Worm (Caenorhabditis elegans) whole organism, L4 larva: ENCODE data around the gene T09F5.2.
A peak's percentile ranks its signal among the peaks of the same experiment; 100 is the strongest.

Experiments
- D1046.2 ChIP-seq: fragments of 200-800 bp; sonication (Bioruptor generic); IDR thresholded peaks from 2 replicates; pipeline ENCODE4 v1.3.6; 2022; ENCODE audit warnings: missing genetic modification characterization, missing compliant biosample characterization
- F26F4.8 ChIP-seq: fragments of 200-800 bp; sonication (Bioruptor generic); conservative IDR thresholded peaks from 2 replicates; pipeline ENCODE4 v1.3.6; 2022; ENCODE audit warnings: missing genetic modification characterization, missing compliant biosample characterization
- F37D6.2 ChIP-seq: sonication (generic microtip); optimal IDR thresholded peaks from 2 replicates; lab custom pipeline; 2016; ENCODE audit warnings: mild to moderate bottlenecking, missing genetic modification characterization, missing compliant biosample characterization
- F49E8.2 ChIP-seq: sonication (generic microtip); optimal IDR thresholded peaks from 2 replicates; lab custom pipeline; 2016; ENCODE audit warnings: missing compliant biosample characterization, mild to moderate bottlenecking, missing genetic modification characterization, borderline replicate concordance
- Y105C5A.15 ChIP-seq: fragments of 200-800 bp; sonication (Bioruptor generic); IDR thresholded peaks from 2 replicates; pipeline ENCODE4 v1.3.6; 2022; ENCODE audit warnings: missing genetic modification characterization, missing compliant biosample characterization
- Y48G9A.11 ChIP-seq: fragments of 200-800 bp; sonication (Bioruptor generic); IDR thresholded peaks from 2 replicates; pipeline ENCODE4 v1.3.6; 2022; ENCODE audit warnings: missing genetic modification reagents, missing genetic modification characterization, missing compliant biosample characterization
- ceh-28 ChIP-seq: fragments of 150-350 bp; optimal IDR thresholded peaks from 2 replicates; lab custom pipeline; 2014; ENCODE audit warnings: missing biosample characterization, missing genetic modification reagents, missing genetic modification characterization
- ceh-82 ChIP-seq: sonication (generic microtip); optimal IDR thresholded peaks from 2 replicates; lab custom pipeline; 2017; ENCODE audit warnings: missing biosample characterization, missing genetic modification characterization
- daf-16 ChIP-seq, 3 experiments: sonication (generic microtip); optimal IDR thresholded peaks; 2 replicates each; lab custom pipeline; 2016 to 2017; ENCODE audit warnings: missing genetic modification characterization in 3 of 3, missing genetic modification reagents in 3 of 3, mild to moderate bottlenecking in 2 of 3, missing compliant biosample characterization in 2 of 3, missing biosample characterization in 1 of 3, moderate library complexity in 1 of 3
- daf-19 ChIP-seq: fragments of 200-800 bp; sonication (Bioruptor generic); conservative IDR thresholded peaks from 2 replicates; pipeline ENCODE4 v1.3.6; 2022; ENCODE audit warnings: missing genetic modification characterization, missing compliant biosample characterization
- daf-8 ChIP-seq: fragments of 200-800 bp; sonication (Bioruptor generic); IDR thresholded peaks from 2 replicates; pipeline ENCODE4 v1.3.6; 2022; ENCODE audit warnings: missing genetic modification characterization, missing compliant biosample characterization
- dmd-9 ChIP-seq: fragments of 200-800 bp; sonication (Bioruptor generic); IDR thresholded peaks from 2 replicates; pipeline ENCODE4 v1.3.6; 2022; ENCODE audit warnings: missing genetic modification reagents, missing genetic modification characterization, missing compliant biosample characterization
- duxl-1 ChIP-seq: sonication (generic microtip); optimal IDR thresholded peaks from 2 replicates; lab custom pipeline; 2016; ENCODE audit warnings: mild to moderate bottlenecking, missing genetic modification characterization, moderate library complexity, missing compliant biosample characterization; ENCODE audit not compliant: poor library complexity
- fos-1 ChIP-seq: fragments of 150-350 bp; optimal IDR thresholded peaks from 2 replicates; lab custom pipeline; 2014; ENCODE audit warnings: missing biosample characterization, missing genetic modification characterization
- gei-8 ChIP-seq: fragments of 200-800 bp; sonication (Bioruptor generic); optimal IDR thresholded peaks from 2 replicates; lab custom pipeline; 2018; ENCODE audit warnings: mild to moderate bottlenecking, missing genetic modification characterization, missing compliant biosample characterization
- hif-1 ChIP-seq, 2 experiments: sonication (generic microtip); optimal IDR thresholded peaks; 2 replicates each; lab custom pipeline; 2016 to 2017; ENCODE audit warnings: missing compliant biosample characterization in 2 of 2, missing genetic modification characterization in 2 of 2, missing genetic modification reagents in 2 of 2, missing genotype in 2 of 2, mild to moderate bottlenecking in 1 of 2
- jun-1 ChIP-seq: fragments of 150-350 bp; optimal IDR thresholded peaks from 2 replicates; lab custom pipeline; 2014; ENCODE audit warnings: missing biosample characterization, missing genetic modification reagents, missing genetic modification characterization
- lim-7 ChIP-seq: fragments of 200-800 bp; sonication (Bioruptor generic); IDR thresholded peaks from 2 replicates; pipeline ENCODE4 v1.3.6; 2022; ENCODE audit warnings: missing genetic modification characterization, missing compliant biosample characterization
- lin-15B ChIP-seq: fragments of 150-350 bp; sonication (generic microtip); optimal IDR thresholded peaks from 3 replicates; lab custom pipeline; 2014; ENCODE audit warnings: missing biosample characterization, missing genetic modification characterization
- lsy-2 ChIP-seq, 2 experiments: fragments of 150-350 bp in 1 of 2; sonication (generic microtip) in 1 of 2; optimal IDR thresholded peaks; 2 replicates each; lab custom pipeline; 2014 to 2017; ENCODE audit warnings: missing biosample characterization in 2 of 2, missing genetic modification characterization in 2 of 2
- madf-5 ChIP-seq, 2 experiments: fragments of 200-800 bp; sonication (Bioruptor generic); IDR thresholded peaks; 2 replicates each; pipeline ENCODE4 v1.3.6; 2022; ENCODE audit warnings: missing compliant biosample characterization in 2 of 2, missing genetic modification characterization in 2 of 2
- mdl-1 ChIP-seq, 2 experiments: fragments of 150-350 bp in 1 of 2; sonication (generic microtip) in 1 of 2; optimal IDR thresholded peaks; 2 replicates each; lab custom pipeline; 2014 to 2017; ENCODE audit warnings: missing biosample characterization in 2 of 2, missing genetic modification characterization in 2 of 2
- mes-2 ChIP-seq: sonication (generic microtip); optimal IDR thresholded peaks from 2 replicates; lab custom pipeline; 2016; ENCODE audit warnings: missing genotype, mild to moderate bottlenecking, missing genetic modification characterization, missing compliant biosample characterization; ENCODE audit not compliant: poor library complexity, severe bottlenecking
- nhr-25 ChIP-seq: sonication (generic microtip); optimal IDR thresholded peaks from 2 replicates; lab custom pipeline; 2017; ENCODE audit warnings: missing genetic modification characterization, mild to moderate bottlenecking, missing compliant biosample characterization, antibody characterized with exemption, moderate library complexity, borderline replicate concordance; ENCODE audit not compliant: insufficient read depth
- nhr-6 ChIP-seq: fragments of 150-350 bp; optimal IDR thresholded peaks from 2 replicates; lab custom pipeline; 2014; ENCODE audit warnings: missing biosample characterization, missing genetic modification characterization
- pha-4 ChIP-seq, 2 experiments: fragments of 150-350 bp in 1 of 2; fragments of 200-800 bp in 1 of 2; sonication (Bioruptor generic) in 1 of 2; IDR thresholded peaks in 1 of 2; optimal IDR thresholded peaks in 1 of 2; 2 replicates each; pipeline versions ENCODE4 v1.3.6 to Lab custom; 2014 to 2022; ENCODE audit warnings: missing genetic modification characterization in 2 of 2, missing genetic modification reagents in 2 of 2, missing biosample characterization in 1 of 2, missing compliant biosample characterization in 1 of 2
- set-16 ChIP-seq: fragments of 200-800 bp; sonication (Bioruptor generic); IDR thresholded peaks from 2 replicates; pipeline ENCODE4 v1.3.6; 2022; ENCODE audit warnings: missing genetic modification reagents, missing genetic modification characterization, missing compliant biosample characterization
- spr-1 ChIP-seq: sonication (generic microtip); optimal IDR thresholded peaks from 2 replicates; lab custom pipeline; 2016; ENCODE audit warnings: mild to moderate bottlenecking, missing genetic modification characterization, missing compliant biosample characterization
- unc-130 ChIP-seq: sonication (generic microtip); optimal IDR thresholded peaks from 2 replicates; lab custom pipeline; 2016; ENCODE audit warnings: missing genetic modification reagents, missing genetic modification characterization, missing compliant biosample characterization
- unc-62 ChIP-seq, 3 experiments: fragments of 150-350 bp in 1 of 3; sonication (generic microtip); optimal IDR thresholded peaks in 2 of 3; peaks in 1 of 3; 1 replicate in 1 of 3; 2 replicates in 2 of 3; lab custom pipeline; 2014 to 2017; ENCODE audit warnings: missing biosample characterization in 3 of 3, missing genetic modification characterization in 3 of 3, missing genetic modification reagents in 3 of 3, missing genotype in 1 of 3
- zip-11 ChIP-seq: fragments of 200-800 bp; sonication (Bioruptor generic); IDR thresholded peaks from 2 replicates; pipeline ENCODE4 v1.3.6; 2022; ENCODE audit warnings: missing genetic modification characterization, missing compliant biosample characterization
- ztf-11 ChIP-seq: fragments of 150-350 bp; optimal IDR thresholded peaks from 2 replicates; lab custom pipeline; 2014; ENCODE audit warnings: missing biosample characterization, missing genetic modification characterization
- ztf-7 ChIP-seq: fragments of 150-350 bp; optimal IDR thresholded peaks from 2 replicates; lab custom pipeline; 2014; ENCODE audit warnings: missing biosample characterization, missing genetic modification characterization

The T09F5.2 gene

DNA sequence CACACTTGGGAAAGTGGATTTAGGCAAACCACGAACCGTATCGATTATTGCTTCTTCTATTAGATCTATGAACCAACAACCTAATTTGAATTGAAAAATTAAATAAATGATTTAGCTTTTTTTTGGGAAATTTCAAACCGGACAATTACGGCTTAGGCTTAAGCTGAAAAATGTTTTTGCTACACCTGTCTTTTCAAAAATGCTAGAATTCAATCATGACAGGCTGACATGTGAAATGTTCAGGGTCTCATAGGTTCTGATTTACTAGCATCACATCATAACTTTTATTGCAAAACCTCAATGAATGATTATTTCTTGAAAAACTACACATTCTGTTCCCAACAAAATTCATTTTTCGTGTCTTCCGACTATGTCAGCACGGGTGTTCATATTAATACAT is 2.5 kb downstream of the T09F5.2 start, which contains the start of gene srh-55:
Gene srh-55 (plus strand): TSS at position 301 of the 400 bp plus-strand sequence.
- TF ChIP-seq pha-4 (GFP tag; IDR thresholded peaks at IDR 0.05; lab: Robert Waterston, UW), result no peak
- no peak for TF ChIP-seq pha-4 (tag; optimal IDR thresholded peaks at IDR 0.05; lab: Kevin White, UChicago)
- peak in 1 of 2 experiments; percentile 77 for TF ChIP-seq unc-62 (GFP tag; optimal IDR thresholded peaks at IDR 0.05 in 1 of 2; lab: Kevin White, UChicago)
- TF ChIP-seq unc-62 (tag; optimal IDR thresholded peaks at IDR 0.05; lab: Kevin White, UChicago), result no peak
- TF ChIP-seq daf-8 (GFP tag; lab: Robert Waterston, UW), result no peak
- no peak for TF ChIP-seq spr-1 (tag; lab: Kevin White, UChicago)

DNA sequence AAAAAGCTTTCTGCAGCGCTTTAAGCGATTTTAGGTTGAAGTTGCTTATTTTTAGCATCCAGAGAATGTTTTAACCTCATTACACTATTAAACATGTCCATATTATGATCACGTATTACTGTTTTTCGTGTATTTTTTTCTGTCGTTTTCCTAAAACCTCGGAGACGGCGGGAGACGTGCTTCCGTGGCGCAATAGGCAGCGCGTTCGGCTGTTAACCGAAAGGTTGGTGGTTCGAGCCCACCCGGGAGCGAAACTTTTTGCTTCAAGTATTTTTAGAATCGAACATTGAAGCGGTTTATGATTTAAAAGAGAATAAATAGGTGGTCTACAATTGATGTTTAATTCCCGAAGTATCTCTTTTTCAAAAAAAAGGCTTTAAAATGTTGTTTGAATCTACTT is 5.7 kb downstream of the T09F5.2 start:
- no peak for TF ChIP-seq ztf-11 (tag; lab: Kevin White, UChicago)
- TF ChIP-seq F26F4.8 (GFP tag; lab: Robert Waterston, UW), result peak; percentile 76; the same call in 1 of the 2 replicates
- peak; percentile 51; the same call in 1 of the 2 replicates for TF ChIP-seq D1046.2 (GFP tag; lab: Robert Waterston, UW)
- no peak for TF ChIP-seq mdl-1 (tag; optimal IDR thresholded peaks at IDR 0.05; lab: Kevin White, UChicago)
- peak; percentile 9 for TF ChIP-seq unc-130 (GFP tag; lab: Kevin White, UChicago)
- no peak for TF ChIP-seq nhr-25 (tag; lab: Kevin White, UChicago)
- 0 out of 2 replicates have a peak, but pooled peaks have one; percentile 68 for TF ChIP-seq lim-7 (GFP tag; lab: Robert Waterston, UW)

DNA sequence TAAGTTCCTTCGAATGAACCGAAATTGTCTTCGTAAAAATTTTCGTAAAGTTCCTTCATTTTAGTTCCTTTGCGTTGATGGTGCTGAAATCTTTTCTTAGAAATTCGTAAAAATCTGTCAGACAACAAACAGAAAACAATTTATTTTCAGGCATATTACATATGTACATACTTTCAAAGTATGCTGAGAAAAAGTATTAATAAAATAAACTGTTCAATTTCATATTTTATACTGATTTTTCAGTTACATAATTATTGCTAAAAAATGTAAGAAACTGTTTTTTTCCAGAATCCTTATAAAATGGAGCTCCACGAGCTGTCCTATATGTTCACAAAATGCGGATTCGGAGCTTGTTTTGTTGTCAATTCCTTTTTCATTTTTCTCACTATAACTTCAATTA is 7.9 kb downstream of the T09F5.2 start, which contains the start of gene str-45:
Gene str-45 (plus strand): TSS at position 301 of the 400 bp plus-strand sequence.
- TF ChIP-seq duxl-1, result no peak
- TF ChIP-seq F49E8.2 (tag; lab: Kevin White, UChicago), result no peak
- TF ChIP-seq fos-1 (tag; lab: Kevin White, UChicago), result no peak
- TF ChIP-seq ceh-82 (tag; lab: Kevin White, UChicago), result no peak
- no peak for TF ChIP-seq Y105C5A.15 (GFP tag; lab: Robert Waterston, UW)
- TF ChIP-seq gei-8 (GFP tag; lab: Kevin White, UChicago), result no peak
- TF ChIP-seq unc-62 (GFP tag; optimal IDR thresholded peaks at IDR 0.05 in 1 of 2; lab: Kevin White, UChicago), result no peak
- TF ChIP-seq unc-62 (tag; optimal IDR thresholded peaks at IDR 0.05; lab: Kevin White, UChicago), result no peak
- TF ChIP-seq lin-15B, result no peak
- no peak for TF ChIP-seq daf-16 (GFP tag; optimal IDR thresholded peaks at IDR 0.05; lab: Kevin White, UChicago)
- TF ChIP-seq daf-16 (tag; optimal IDR thresholded peaks at IDR 0.05; lab: Kevin White, UChicago), result no peak

DNA sequence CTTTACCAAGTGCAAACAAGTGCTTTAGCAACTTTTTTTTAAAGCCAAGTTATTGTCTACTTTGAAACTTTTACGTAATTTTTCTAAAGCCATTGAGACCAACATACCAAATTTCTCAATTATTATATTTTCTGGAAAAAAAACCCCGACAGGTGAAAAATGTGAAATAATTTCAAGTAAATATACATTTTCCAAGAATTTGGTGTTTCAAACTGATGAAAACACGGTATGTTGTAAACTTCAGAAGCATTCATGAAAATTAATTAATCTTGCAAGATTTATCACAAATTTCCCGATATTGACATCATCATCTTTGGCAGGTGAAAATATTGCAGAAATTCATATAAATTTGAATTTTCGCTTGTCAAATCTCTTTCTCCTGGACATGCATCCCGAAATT is 11.9 kb downstream of the T09F5.2 start, which contains the start of gene srz-11:
Gene srz-11 (plus strand): TSS at position 386 of the 400 bp plus-strand sequence.
- TF ChIP-seq ceh-28 (tag; lab: Kevin White, UChicago) (no peak), nhr-6 (tag; lab: Kevin White, UChicago) (no peak), dmd-9 (GFP tag; lab: Robert Waterston, UW) (no peak), set-16 (GFP tag; lab: Robert Waterston, UW) (no peak), daf-19 (no peak), madf-5 (GFP tag; IDR thresholded peaks at IDR 0.05; lab: Robert Waterston, UW) (no peak), mes-2 (tag; lab: Kevin White, UChicago) (no peak), spr-1 (tag; lab: Kevin White, UChicago) (no peak), lsy-2 (tag; optimal IDR thresholded peaks at IDR 0.05; lab: Kevin White, UChicago) (no peak), lin-15B (no peak), F37D6.2 (tag; lab: Kevin White, UChicago) (no peak), zip-11 (GFP tag; lab: Robert Waterston, UW) (no peak), jun-1 (tag; lab: Kevin White, UChicago) (no peak), hif-1 (tag; optimal IDR thresholded peaks at IDR 0.05; lab: Kevin White, UChicago) (no peak), F26F4.8 (GFP tag; lab: Robert Waterston, UW) (no peak), nhr-25 (tag; lab: Kevin White, UChicago) (no peak), Y48G9A.11 (GFP tag; lab: Robert Waterston, UW) (no peak), ztf-7 (tag; lab: Kevin White, UChicago) (no peak)
- TF ChIP-seq, all 104 proteins: peak for 0
